Fruit fly (Drosophila melanogaster) whole organism, embryonic: ENCODE results near the gene Glt.

ENCODE experiments used
- Asciz ChIP-seq: fragments of 200-800 bp; sonication (Bioruptor generic); optimal IDR thresholded peaks from 2 replicates; lab custom pipeline; 2017; ENCODE audit warnings: missing biosample characterization, mild to moderate bottlenecking, missing genetic modification characterization, missing genetic modification reagents
- CG10209 ChIP-seq: fragments of 200-800 bp; sonication (Bioruptor generic); optimal IDR thresholded peaks from 3 replicates; lab custom pipeline; 2017; ENCODE audit warnings: missing biosample characterization, mild to moderate bottlenecking, missing genetic modification characterization, missing genetic modification reagents
- CG14441 ChIP-seq: fragments of 200-800 bp; sonication (Bioruptor generic); IDR thresholded peaks from 2 replicates; pipeline ENCODE4 v1.3.6; 2022; ENCODE audit warnings: missing biosample characterization, missing genetic modification characterization
- CG15011 ChIP-seq: fragments of 200-800 bp; sonication (Bioruptor generic); optimal IDR thresholded peaks from 3 replicates; lab custom pipeline; 2018; ENCODE audit warnings: missing biosample characterization, mild to moderate bottlenecking, missing genetic modification characterization
- CG15514 ChIP-seq: fragments of 200-800 bp; sonication (Bioruptor generic); optimal IDR thresholded peaks from 3 replicates; lab custom pipeline; 2017; ENCODE audit warnings: missing biosample characterization, missing genetic modification characterization, mild to moderate bottlenecking, moderate library complexity, missing genetic modification reagents
- CG15601 ChIP-seq: fragments of 200-800 bp; sonication (Bioruptor generic); optimal IDR thresholded peaks from 3 replicates; lab custom pipeline; 2019; ENCODE audit warnings: missing biosample characterization, mild to moderate bottlenecking, missing genetic modification characterization, moderate library complexity
- CG16815 ChIP-seq: fragments of 200-800 bp; sonication (Bioruptor generic); optimal IDR thresholded peaks from 3 replicates; lab custom pipeline; 2017; ENCODE audit warnings: missing biosample characterization, mild to moderate bottlenecking, missing genetic modification characterization
- CG17328 ChIP-seq: fragments of 200-800 bp; sonication (Bioruptor generic); IDR thresholded peaks from 2 replicates; pipeline ENCODE4 v1.3.6; 2022; ENCODE audit warnings: missing biosample characterization, missing genetic modification characterization
- CG1832 ChIP-seq: fragments of 200-800 bp; sonication (Bioruptor generic); optimal IDR thresholded peaks from 2 replicates; lab custom pipeline; 2017; ENCODE audit warnings: missing biosample characterization, mild to moderate bottlenecking, missing genetic modification characterization, inconsistent platforms
- CG18599 ChIP-seq: fragments of 200-800 bp; sonication (Bioruptor generic); optimal IDR thresholded peaks from 3 replicates; lab custom pipeline; 2017; ENCODE audit warnings: missing biosample characterization, missing genetic modification characterization, mild to moderate bottlenecking, moderate library complexity, missing genetic modification reagents
- CG2116 ChIP-seq: fragments of 200-800 bp; sonication (Bioruptor generic); optimal IDR thresholded peaks from 3 replicates; lab custom pipeline; 2018; ENCODE audit warnings: missing biosample characterization, mild to moderate bottlenecking, missing genetic modification characterization
- CG2120 ChIP-seq: fragments of 200-800 bp; sonication (Bioruptor generic); optimal IDR thresholded peaks from 3 replicates; lab custom pipeline; 2016; ENCODE audit warnings: missing biosample characterization, missing genetic modification characterization
- CG2712 ChIP-seq: fragments of 200-800 bp; optimal IDR thresholded peaks from 3 replicates; lab custom pipeline; 2019; ENCODE audit warnings: missing biosample characterization, mild to moderate bottlenecking, missing genetic modification characterization, moderate library complexity
- CG2875 ChIP-seq: fragments of 200-800 bp; sonication (Bioruptor generic); optimal IDR thresholded peaks from 2 replicates; lab custom pipeline; 2017; ENCODE audit warnings: missing biosample characterization, mild to moderate bottlenecking, missing genetic modification characterization, missing genetic modification reagents
- CG32532 ChIP-seq: fragments of 200-800 bp; sonication (Bioruptor generic); IDR thresholded peaks from 2 replicates; pipeline ENCODE4 v1.3.6; 2022; ENCODE audit warnings: missing biosample characterization, missing genetic modification characterization
- CG34422 ChIP-seq: fragments of 200-800 bp; sonication (Bioruptor generic); IDR thresholded peaks from 3 replicates; pipeline ENCODE4 v1.3.6; 2022; ENCODE audit warnings: missing biosample characterization, missing genetic modification characterization
- CG3726 ChIP-seq: fragments of 200-800 bp; sonication (Bioruptor generic); IDR thresholded peaks from 3 replicates; pipeline ENCODE4, ENCODE4 v1.3.6; 2022; ENCODE audit warnings: missing biosample characterization, missing genetic modification characterization
- CG4707 ChIP-seq: fragments of 200-800 bp; sonication (Bioruptor generic); optimal IDR thresholded peaks from 2 replicates; lab custom pipeline; 2018; ENCODE audit warnings: missing biosample characterization, mild to moderate bottlenecking, missing genetic modification characterization, moderate library complexity
- CG6654 ChIP-seq: fragments of 200-800 bp; sonication (Bioruptor generic); optimal IDR thresholded peaks from 2 replicates; lab custom pipeline; 2017; ENCODE audit warnings: missing biosample characterization, mild to moderate bottlenecking, missing genetic modification characterization
- CG6813 ChIP-seq: fragments of 200-800 bp; sonication (Bioruptor generic); optimal IDR thresholded peaks from 2 replicates; lab custom pipeline; 2017; ENCODE audit warnings: missing biosample characterization, missing genetic modification characterization, mild to moderate bottlenecking, moderate library complexity, missing genetic modification reagents
- CG7372 ChIP-seq: fragments of 200-800 bp; sonication (Bioruptor generic); IDR thresholded peaks from 2 replicates; pipeline ENCODE4 v1.3.6; 2022; ENCODE audit warnings: missing biosample characterization, missing genetic modification characterization
- CTCF ChIP-seq: fragments of 200-800 bp; sonication (Bioruptor generic); optimal IDR thresholded peaks from 2 replicates; lab custom pipeline; 2017; ENCODE audit warnings: missing biosample characterization, mild to moderate bottlenecking, missing genetic modification characterization, moderate library complexity
- E2f1 ChIP-seq: fragments of 200-800 bp; sonication (Bioruptor generic); IDR thresholded peaks from 2 replicates; pipeline ENCODE4 v1.3.6; 2022; ENCODE audit warnings: missing biosample characterization, missing genetic modification characterization
- HLHmδ ChIP-seq: fragments of 200-800 bp; sonication (Bioruptor generic); optimal IDR thresholded peaks from 2 replicates; lab custom pipeline; 2018; ENCODE audit warnings: missing biosample characterization, mild to moderate bottlenecking, missing genetic modification characterization, moderate library complexity
- Hand ChIP-seq: fragments of 200-800 bp; sonication (Bioruptor generic); optimal IDR thresholded peaks from 2 replicates; lab custom pipeline; 2017; ENCODE audit warnings: mild to moderate bottlenecking, missing biosample characterization, missing genetic modification reagents, missing genetic modification characterization
- Hr78 ChIP-seq, 2 experiments: fragments of 200-800 bp in 1 of 2; fragments of >200 bp in 1 of 2; sonication (Bioruptor generic) in 1 of 2; optimal IDR thresholded peaks; 2 replicates each; lab custom pipeline; 2017 to 2019; ENCODE audit warnings: missing biosample characterization in 2 of 2, missing genetic modification characterization in 2 of 2, mild to moderate bottlenecking in 1 of 2, moderate library complexity in 1 of 2
- Jarid2 ChIP-seq: fragments of 200-800 bp; sonication (Bioruptor generic); optimal IDR thresholded peaks from 3 replicates; lab custom pipeline; 2017; ENCODE audit warnings: mild to moderate bottlenecking, missing biosample characterization, missing genetic modification reagents, missing genetic modification characterization
- Kr ChIP-seq: fragments of 200-800 bp; sonication (Bioruptor generic); optimal IDR thresholded peaks from 2 replicates; lab custom pipeline; 2017; ENCODE audit warnings: missing biosample characterization, mild to moderate bottlenecking, missing genetic modification characterization
- Lhr ChIP-seq: fragments of 200-800 bp; sonication (Bioruptor generic); optimal IDR thresholded peaks from 3 replicates; lab custom pipeline; 2017; ENCODE audit warnings: mild to moderate bottlenecking, missing biosample characterization, missing genetic modification reagents, missing genetic modification characterization
- Oli ChIP-seq: fragments of 200-800 bp; sonication (Bioruptor generic); optimal IDR thresholded peaks from 2 replicates; lab custom pipeline; 2018; ENCODE audit warnings: missing biosample characterization, mild to moderate bottlenecking, missing genetic modification characterization, moderate library complexity
- Ptx1 ChIP-seq: fragments of 200-800 bp; sonication (Bioruptor generic); IDR thresholded peaks from 2 replicates; pipeline ENCODE4 v1.3.6; 2022; ENCODE audit warnings: missing biosample characterization, missing genetic modification characterization
- Side ChIP-seq: fragments of 200-800 bp; sonication (Bioruptor generic); optimal IDR thresholded peaks from 2 replicates; lab custom pipeline; 2016; ENCODE audit warnings: missing biosample characterization, missing genetic modification characterization
- Stat92E ChIP-seq, 3 experiments: fragments of >200 bp in 2 of 3; fragments of 200-800 bp in 1 of 3; sonication (Bioruptor generic) in 1 of 3; optimal IDR thresholded peaks; 2 replicates each; lab custom pipeline; 2017 to 2019; ENCODE audit warnings: missing biosample characterization in 3 of 3, missing genetic modification characterization in 3 of 3, mild to moderate bottlenecking in 1 of 3, moderate library complexity in 1 of 3
- bab2 ChIP-seq: fragments of 200-800 bp; sonication (Bioruptor generic); optimal IDR thresholded peaks from 2 replicates; lab custom pipeline; 2016; ENCODE audit warnings: missing biosample characterization, missing genetic modification characterization
- caup ChIP-seq: fragments of 200-800 bp; sonication (Bioruptor generic); optimal IDR thresholded peaks from 3 replicates; lab custom pipeline; 2017; ENCODE audit warnings: missing biosample characterization, mild to moderate bottlenecking, missing genetic modification characterization, moderate library complexity; ENCODE audit not compliant: severe bottlenecking
- exex ChIP-seq: fragments of 200-800 bp; sonication (Bioruptor generic); optimal IDR thresholded peaks from 4 replicates; lab custom pipeline; 2018; ENCODE audit warnings: missing biosample characterization, mild to moderate bottlenecking, missing genetic modification characterization, moderate library complexity
- fd3F ChIP-seq: fragments of 200-800 bp; sonication (Bioruptor generic); optimal IDR thresholded peaks from 2 replicates; lab custom pipeline; 2018; ENCODE audit warnings: missing biosample characterization, mild to moderate bottlenecking, missing genetic modification characterization, moderate library complexity
- fru ChIP-seq: fragments of >200 bp; optimal IDR thresholded peaks from 2 replicates; lab custom pipeline; 2017
- gem ChIP-seq: fragments of 200-800 bp; sonication (Bioruptor generic); optimal IDR thresholded peaks from 2 replicates; lab custom pipeline; 2019; ENCODE audit warnings: missing biosample characterization, mild to moderate bottlenecking, missing genetic modification characterization, moderate library complexity
- ind ChIP-seq: fragments of 200-800 bp; sonication (Bioruptor generic); optimal IDR thresholded peaks from 3 replicates; lab custom pipeline; 2016; ENCODE audit warnings: missing biosample characterization, missing genetic modification characterization
- kay ChIP-seq: fragments of 200-800 bp; sonication (Bioruptor generic); optimal IDR thresholded peaks from 2 replicates; lab custom pipeline; 2016; ENCODE audit warnings: missing biosample characterization, missing genetic modification characterization
- lbe ChIP-seq: fragments of 200-800 bp; sonication (Bioruptor generic); optimal IDR thresholded peaks from 2 replicates; lab custom pipeline; 2016; ENCODE audit warnings: missing biosample characterization, mild to moderate bottlenecking, missing genetic modification characterization
- pros ChIP-seq: fragments of 200-800 bp; sonication (Bioruptor generic); optimal IDR thresholded peaks from 3 replicates; lab custom pipeline; 2019; ENCODE audit warnings: missing biosample characterization, mild to moderate bottlenecking, missing genetic modification characterization, moderate library complexity
- sd ChIP-seq: fragments of 200-800 bp; sonication (Bioruptor generic); optimal IDR thresholded peaks from 3 replicates; lab custom pipeline; 2018; ENCODE audit warnings: missing biosample characterization, mild to moderate bottlenecking, missing genetic modification characterization, moderate library complexity
- sens ChIP-seq: fragments of 200-800 bp; sonication (Bioruptor generic); peaks from one replicate; lab custom pipeline; 2016; ENCODE audit warnings: missing biosample characterization, missing genetic modification characterization
- slp2 ChIP-seq: fragments of 200-800 bp; sonication (Bioruptor generic); optimal IDR thresholded peaks from 2 replicates; lab custom pipeline; 2016; ENCODE audit warnings: missing biosample characterization, missing genetic modification characterization
- sug ChIP-seq: fragments of 200-800 bp; optimal IDR thresholded peaks from 2 replicates; lab custom pipeline; 2019; ENCODE audit warnings: missing biosample characterization, mild to moderate bottlenecking, missing genetic modification characterization, moderate library complexity
- unc-4 ChIP-seq: fragments of 200-800 bp; sonication (Bioruptor generic); IDR thresholded peaks from 2 replicates; pipeline ENCODE4 v1.3.6; 2022; ENCODE audit warnings: missing biosample characterization, missing genetic modification characterization; ENCODE audit not compliant: partially characterized antibody
- zf30C ChIP-seq: fragments of 200-800 bp; sonication (Bioruptor generic); optimal IDR thresholded peaks from 3 replicates; lab custom pipeline; 2018; ENCODE audit warnings: missing biosample characterization, mild to moderate bottlenecking, missing genetic modification characterization

The Glt gene

DNA sequence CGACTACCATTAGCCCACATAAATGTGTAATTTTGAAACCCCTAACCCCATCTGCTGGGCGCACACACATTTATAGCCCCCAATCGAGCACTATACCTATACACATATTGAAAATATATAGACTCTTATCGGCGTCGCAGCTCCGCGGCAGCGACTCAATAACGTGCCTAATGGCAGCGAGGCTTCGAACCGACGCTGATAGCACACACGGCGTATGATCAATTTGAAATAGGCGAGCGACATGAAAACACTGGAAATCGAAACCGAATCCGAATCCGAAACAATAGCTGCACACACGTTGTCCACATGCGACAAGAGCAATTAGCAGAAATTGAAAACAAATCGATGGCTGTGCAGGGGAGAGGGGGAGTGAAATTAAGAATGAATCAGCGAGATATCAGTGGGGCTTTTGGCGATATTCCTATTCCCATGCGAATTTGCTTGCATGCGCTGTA is 21.8 kb downstream of the Glt start (continued):
- TF ChIP-seq CG17328 (GFP tag; lab: Robert Waterston, UW) (no peak), CG15601 (no peak), CG18599 (peak; percentile 45), unc-4 (no peak), CG6813 (peak; percentile 6), sd (tag; lab: Kevin White, UChicago) (peak; percentile 29), zf30C (GFP tag; lab: Kevin White, UChicago) (no peak), Side (peak; percentile 13), fru (lab: Kevin White, UChicago) (no peak), CG6654 (GFP tag; lab: Kevin White, UChicago) (no peak), Kr (GFP tag; lab: Kevin White, UChicago) (no peak), Stat92E (GFP tag; optimal IDR thresholded peaks at IDR 0.05; lab: Kevin White, UChicago) (peak in 1 of 3 experiments; percentile 6), kay (peak; percentile 24), Lhr (GFP tag; lab: Kevin White, UChicago) (no peak)

DNA sequence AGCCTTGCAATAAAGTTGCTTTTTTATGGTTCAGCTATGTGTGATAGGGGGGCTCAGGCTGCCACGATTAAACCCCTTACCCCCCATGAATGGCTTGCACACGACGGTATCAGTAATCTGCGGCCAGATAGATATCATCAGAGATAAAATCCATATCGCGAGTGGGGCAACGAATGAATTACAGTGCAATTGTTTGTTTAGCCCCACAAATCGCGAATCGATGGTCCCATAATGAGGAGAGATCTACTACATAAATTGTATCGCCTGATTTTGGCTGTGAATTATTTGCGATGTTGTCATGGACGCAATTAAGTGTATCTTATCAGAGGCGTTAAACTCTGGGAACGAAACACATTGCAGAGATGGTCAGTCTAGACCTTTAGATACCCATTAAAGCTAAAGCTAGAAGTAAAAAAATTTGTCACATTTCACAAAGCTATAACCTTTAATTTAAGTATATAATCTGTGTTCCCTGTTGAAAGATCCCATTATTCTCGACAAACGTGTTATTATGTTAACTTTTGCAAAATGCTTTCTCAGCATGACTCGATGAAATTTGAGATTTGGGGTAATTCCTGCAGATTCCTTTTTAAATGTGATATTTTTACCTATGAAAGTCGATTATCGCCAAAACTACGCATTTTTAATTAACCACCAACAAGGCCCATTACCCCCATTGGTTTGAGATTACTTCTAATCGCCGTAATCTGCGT is 25.6 kb downstream of the Glt start:
- TF ChIP-seq Hand (GFP tag; lab: Kevin White, UChicago) (no peak), Oli (tag; lab: Kevin White, UChicago) (peak; percentile 8), CG2712 (tag; lab: Kevin White, UChicago) (no peak), Ptx1 (GFP tag; lab: Robert Waterston, UW) (no peak), CG34422 (GFP tag; lab: Robert Waterston, UW) (no peak), E2f1 (GFP tag; lab: Robert Waterston, UW) (no peak), CG16815 (no peak), Asciz (GFP tag; lab: Kevin White, UChicago) (no peak), CG2116 (GFP tag; lab: Kevin White, UChicago) (no peak), CG3726 (GFP tag; lab: Robert Waterston, UW) (no peak), CG32532 (GFP tag; lab: Robert Waterston, UW) (no peak), slp2 (no peak), HLHmδ (GFP tag; lab: Kevin White, UChicago) (no peak), gem (peak; percentile 29), Hr78 (GFP tag; optimal IDR thresholded peaks at IDR 0.05; lab: Kevin White, UChicago) (no peak), sug (tag; lab: Kevin White, UChicago) (peak; percentile 98), CG15011 (no peak), sens (GFP tag; lab: Kevin White, UChicago) (peak; percentile 54), bab2 (GFP tag; lab: Kevin White, UChicago) (peak; percentile 12), caup (GFP tag; lab: Kevin White, UChicago) (no peak), ind (GFP tag; lab: Kevin White, UChicago) (no peak), Jarid2 (GFP tag; lab: Kevin White, UChicago) (no peak), CG10209 (GFP tag; lab: Kevin White, UChicago) (no peak), zf30C (GFP tag; lab: Kevin White, UChicago) (no peak), CTCF (GFP tag; lab: Kevin White, UChicago) (no peak), lbe (GFP tag; lab: Kevin White, UChicago) (no peak), CG1832 (no peak), pros (GFP tag; lab: Kevin White, UChicago) (no peak), CG2120 (GFP tag; lab: Kevin White, UChicago) (peak; percentile 61), CG14441 (GFP tag; lab: Robert Waterston, UW) (peak; percentile 24; the same call in 1 of the 2 replicates), CG7372 (GFP tag; lab: Robert Waterston, UW) (no peak), exex (tag; lab: Kevin White, UChicago) (peak; percentile 86), CG15514 (GFP tag; lab: Kevin White, UChicago) (no peak), fd3F (GFP tag; lab: Kevin White, UChicago) (no peak), CG2875 (GFP tag; lab: Kevin White, UChicago) (no peak), CG4707 (GFP tag; lab: Kevin White, UChicago) (no peak)
